Worm (Caenorhabditis elegans) whole organism, midembryonic: ENCODE measurements around the gene fln-1.

Source experiments
- T22C8.4 ChIP-seq: fragments of 200-800 bp; sonication (Bioruptor generic); IDR thresholded peaks from 2 replicates; pipeline ENCODE4 v1.3.6; 2022; ENCODE audit warnings: missing genetic modification characterization, missing compliant biosample characterization
- cog-1 ChIP-seq: sonication (generic microtip); optimal IDR thresholded peaks from 2 replicates; lab custom pipeline; 2016; ENCODE audit warnings: missing genetic modification characterization, missing compliant biosample characterization
- flt-1 ChIP-seq: fragments of 200-800 bp; sonication (Bioruptor generic); IDR thresholded peaks from 2 replicates; pipeline ENCODE4 v1.3.6; 2022; ENCODE audit warnings: missing genetic modification characterization, missing compliant biosample characterization
- klf-2 ChIP-seq: fragments of 200-800 bp; sonication (Bioruptor generic); conservative IDR thresholded peaks from 2 replicates; pipeline ENCODE4 v1.3.6; 2022; ENCODE audit warnings: missing genetic modification reagents, missing genetic modification characterization, missing compliant biosample characterization
- med-1 ChIP-seq: sonication (generic microtip); optimal IDR thresholded peaks from 2 replicates; lab custom pipeline; 2017; ENCODE audit warnings: missing genetic modification characterization, mild to moderate bottlenecking, missing compliant biosample characterization, antibody characterized with exemption, missing genetic modification reagents; ENCODE audit not compliant: insufficient read depth
- ref-1 ChIP-seq: fragments of 200-800 bp; sonication (Bioruptor generic); conservative IDR thresholded peaks from 2 replicates; pipeline ENCODE4 v1.3.6; 2022; ENCODE audit warnings: missing genetic modification reagents, missing genetic modification characterization, missing compliant biosample characterization
- tab-1 ChIP-seq: fragments of 200-800 bp; sonication (Bioruptor generic); IDR thresholded peaks from 2 replicates; pipeline ENCODE4 v1.3.6; 2022; ENCODE audit warnings: missing genetic modification characterization, missing compliant biosample characterization
- ztf-23 ChIP-seq: fragments of 200-800 bp; sonication (Bioruptor generic); IDR thresholded peaks from 2 replicates; pipeline ENCODE4 v1.3.6; 2022; ENCODE audit warnings: missing genetic modification reagents, missing genetic modification characterization, missing compliant biosample characterization
- ztf-29 ChIP-seq: fragments of 200-800 bp; sonication (Bioruptor generic); IDR thresholded peaks from 2 replicates; pipeline ENCODE4 v1.3.6; 2022; ENCODE audit warnings: missing genetic modification reagents, missing genetic modification characterization, missing compliant biosample characterization

The fln-1 gene

ce11 chrIV:383135-383731 lies 7.4 kb upstream of the fln-1 start, which contains the start of gene spl-1:
Gene spl-1, minus strand, starts transcription at chrIV:383185.
- TF ChIP-seq T22C8.4 (GFP tag; lab: Robert Waterston, UW) (no peak), tab-1 (GFP tag; lab: Robert Waterston, UW) (no peak), ref-1 (GFP tag; lab: Robert Waterston, UW) (no peak), ztf-23 (no peak), med-1 (GFP tag; lab: Kevin White, UChicago) (no peak)

- TF ChIP-seq tab-1 (GFP tag; lab: Robert Waterston, UW): no peak
Measured at ce11 chrIV:379605-380004, 3.8 kb upstream of the fln-1 start.

ce11 chrIV:378838-379237 lies 3.0 kb upstream of the fln-1 start:
- no peak for TF ChIP-seq ztf-23
- no peak for TF ChIP-seq T22C8.4 (GFP tag; lab: Robert Waterston, UW)
- TF ChIP-seq cog-1 (tag; lab: Kevin White, UChicago): no peak
- no peak for TF ChIP-seq tab-1 (GFP tag; lab: Robert Waterston, UW)
- no peak for TF ChIP-seq flt-1 (GFP tag; lab: Robert Waterston, UW)
- TF ChIP-seq ztf-29 (GFP tag; lab: Robert Waterston, UW): no peak
- no peak for TF ChIP-seq ref-1 (GFP tag; lab: Robert Waterston, UW)
- no peak for TF ChIP-seq klf-2 (GFP tag; lab: Robert Waterston, UW)

- no peak for TF ChIP-seq T22C8.4 (GFP tag; lab: Robert Waterston, UW)
Measured at ce11 chrIV:378367-378766, 2.6 kb upstream of the fln-1 start.

- TF ChIP-seq med-1 (GFP tag; lab: Kevin White, UChicago) (no peak), ztf-29 (GFP tag; lab: Robert Waterston, UW) (no peak), klf-2 (GFP tag; lab: Robert Waterston, UW) (no peak), ztf-23 (no peak), T22C8.4 (GFP tag; lab: Robert Waterston, UW) (no peak), flt-1 (GFP tag; lab: Robert Waterston, UW) (no peak), cog-1 (tag; lab: Kevin White, UChicago) (no peak), tab-1 (GFP tag; lab: Robert Waterston, UW) (no peak)
Measured at ce11 chrIV:377791-378190, 2.0 kb upstream of the fln-1 start.

- TF ChIP-seq ref-1 (GFP tag; lab: Robert Waterston, UW) (no peak), ztf-23 (no peak), ztf-29 (GFP tag; lab: Robert Waterston, UW) (no peak), cog-1 (tag; lab: Kevin White, UChicago) (no peak), flt-1 (GFP tag; lab: Robert Waterston, UW) (no peak), tab-1 (GFP tag; lab: Robert Waterston, UW) (no peak), klf-2 (GFP tag; lab: Robert Waterston, UW) (no peak), med-1 (GFP tag; lab: Kevin White, UChicago) (no peak), T22C8.4 (GFP tag; lab: Robert Waterston, UW) (no peak)
Measured at ce11 chrIV:373963-374362, 1.9 kb downstream of the fln-1 start.

- TF ChIP-seq ref-1 (GFP tag; lab: Robert Waterston, UW) (no peak), flt-1 (GFP tag; lab: Robert Waterston, UW) (peak; percentile 21; the same call in 1 of the 2 replicates), ztf-29 (GFP tag; lab: Robert Waterston, UW) (no peak), T22C8.4 (GFP tag; lab: Robert Waterston, UW) (no peak), med-1 (GFP tag; lab: Kevin White, UChicago) (no peak), ztf-23 (0 out of 2 replicates have a peak, but pooled peaks have one; percentile 47), klf-2 (GFP tag; lab: Robert Waterston, UW) (no peak), cog-1 (tag; lab: Kevin White, UChicago) (peak; percentile 22), tab-1 (GFP tag; lab: Robert Waterston, UW) (no peak)
Measured at ce11 chrIV:372146-372789, 3.5 kb downstream of the fln-1 start.

- TF ChIP-seq ref-1 (GFP tag; lab: Robert Waterston, UW) (no peak), T22C8.4 (GFP tag; lab: Robert Waterston, UW) (no peak), cog-1 (tag; lab: Kevin White, UChicago) (peak; percentile 25)
Measured at ce11 chrIV:366406-366805, 9.4 kb downstream of the fln-1 start.

ce11 chrIV:364983-365382 lies 10.8 kb downstream of the fln-1 start:
- TF ChIP-seq ztf-29 (GFP tag; lab: Robert Waterston, UW): no peak
- no peak for TF ChIP-seq T22C8.4 (GFP tag; lab: Robert Waterston, UW)
- TF ChIP-seq klf-2 (GFP tag; lab: Robert Waterston, UW): no peak
- TF ChIP-seq tab-1 (GFP tag; lab: Robert Waterston, UW): no peak
- TF ChIP-seq ztf-23: no peak

- TF ChIP-seq ref-1 (GFP tag; lab: Robert Waterston, UW) (no peak), flt-1 (GFP tag; lab: Robert Waterston, UW) (no peak), T22C8.4 (GFP tag; lab: Robert Waterston, UW) (no peak), klf-2 (GFP tag; lab: Robert Waterston, UW) (no peak), ztf-23 (no peak)
Measured at ce11 chrIV:343279-343678, 32.5 kb downstream of the fln-1 start.
